Fruit fly (Drosophila melanogaster): Measurements from ENCODE around the gene Pcyt2.

Pcyt2 gene

dm6 chr3L:1578391-1578948 lies 25.2 kb downstream of the Pcyt2 start (continued):
- TF ChIP-seq CG14441 (GFP tag; IDR thresholded peaks at IDR 0.05) (0 out of 2 replicates have a peak, but pooled peaks have one; percentile 22), CG4328 (GFP tag; optimal IDR thresholded peaks at IDR 0.05) (peak; percentile 2), grau (tag; optimal IDR thresholded peaks at IDR 0.05) (peak; percentile 80), CG7928 (GFP tag; optimal IDR thresholded peaks at IDR 0.05) (no peak), CoRest (tag; optimal IDR thresholded peaks at IDR 0.05) (peak; percentile 7), H15 (GFP tag; IDR thresholded peaks at IDR 0.05) (peak; percentile 48; the same call in 2 of the 3 replicates), CG2712 (tag; optimal IDR thresholded peaks at IDR 0.05) (peak; percentile 43), stwl (tag; optimal IDR thresholded peaks at IDR 0.05) (no peak), Fer1 (GFP tag; optimal IDR thresholded peaks at IDR 0.05) (peak; percentile 49), p53 (GFP tag; optimal IDR thresholded peaks at IDR 0.05) (no peak), seq (GFP tag; IDR thresholded peaks at IDR 0.05) (0 out of 2 replicates have a peak, but pooled peaks have one; percentile 18), sd (tag; optimal IDR thresholded peaks at IDR 0.05) (peak; percentile 9), caup (GFP tag; optimal IDR thresholded peaks at IDR 0.05; ENCODE audit: severe bottlenecking) (no peak), CG16863 (GFP tag; optimal IDR thresholded peaks at IDR 0.05) (peak; percentile 26), CG12659 (GFP tag; optimal IDR thresholded peaks at IDR 0.05) (peak; percentile 31), Ptx1 (GFP tag; IDR thresholded peaks at IDR 0.05) (peak; percentile 34; the same call in 1 of the 2 replicates), lmd (GFP tag; IDR thresholded peaks at IDR 0.05) (peak; percentile 50), CG31441 (GFP tag; IDR thresholded peaks at IDR 0.05) (peak; percentile 28; the same call in 1 of the 2 replicates), dm (GFP tag; optimal IDR thresholded peaks at IDR 0.05) (no peak), CG8478 (optimal IDR thresholded peaks at IDR 0.05) (peak; percentile 66), pb (GFP tag; optimal IDR thresholded peaks at IDR 0.05) (peak; percentile 16), CG2202 (tag; optimal IDR thresholded peaks at IDR 0.05) (no peak), dati (GFP tag; IDR thresholded peaks at IDR 0.05) (no peak), E2f1 (GFP tag; IDR thresholded peaks at IDR 0.05) (0 out of 2 replicates have a peak, but pooled peaks have one; percentile 35), al (GFP tag; IDR thresholded peaks at IDR 0.05) (peak; percentile 10; the same call in 1 of the 2 replicates), CG13424 (tag; optimal IDR thresholded peaks at IDR 0.05) (peak; percentile 33), CG9727 (GFP tag; optimal IDR thresholded peaks at IDR 0.05) (peak; percentile 45), so (GFP tag; IDR thresholded peaks at IDR 0.05) (0 out of 3 replicates have a peak, but pooled peaks have one; percentile 6), CG30020 (tag; optimal IDR thresholded peaks at IDR 0.05) (no peak), Meics (GFP tag; optimal IDR thresholded peaks at IDR 0.05) (peak; percentile 49), ase (GFP tag; IDR thresholded peaks at IDR 0.05) (peak; percentile 24; the same call in 1 of the 3 replicates), CG6854 (GFP tag; optimal IDR thresholded peaks at IDR 0.05) (peak; percentile 28), Atf3 (GFP tag; optimal IDR thresholded peaks at IDR 0.05) (peak; percentile 32), fd96Cb (tag; optimal IDR thresholded peaks at IDR 0.05) (peak; percentile 41), her (GFP tag; optimal IDR thresholded peaks at IDR 0.05) (peak; percentile 6), tap (tag; optimal IDR thresholded peaks at IDR 0.05) (peak; percentile 17), zf30C (GFP tag; optimal IDR thresholded peaks at IDR 0.05) (peak; percentile 71), klu (GFP tag; IDR thresholded peaks at IDR 0.05) (peak; percentile 55; the same call in 1 of the 2 replicates), sens (GFP tag) (peak; percentile 88), ftz-f1 (GFP tag; optimal IDR thresholded peaks at IDR 0.05) (peak; percentile 2), CG17385 (GFP tag; optimal IDR thresholded peaks at IDR 0.05) (peak; percentile 20), Xrp1 (GFP tag; IDR thresholded peaks at IDR 0.05) (peak; percentile 32; the same call in 1 of the 2 replicates), crp (GFP tag; optimal IDR thresholded peaks at IDR 0.05) (peak in 1 of 2 experiments; percentile 30), Stat92E (GFP tag; optimal IDR thresholded peaks at IDR 0.05) (no peak), repo (GFP tag; optimal IDR thresholded peaks at IDR 0.05) (peak; percentile 45), CG11695 (GFP tag; IDR thresholded peaks at IDR 0.05) (0 out of 3 replicates have a peak, but pooled peaks have one; percentile 31), sr (GFP tag; IDR thresholded peaks at IDR 0.05) (0 out of 3 replicates have a peak, but pooled peaks have one; percentile 27), eyg (GFP tag; optimal IDR thresholded peaks at IDR 0.05) (peak; percentile 29), CG6765 (GFP tag; optimal IDR thresholded peaks at IDR 0.05) (peak; percentile 1), CG17612 (GFP tag; IDR thresholded peaks at IDR 0.05) (no peak)

All from whole organism, embryonic.